Fruit fly (Drosophila melanogaster): Measurements from ENCODE around the gene mus304.
A peak's percentile ranks its signal among the peaks of the same experiment; 100 is the strongest.

The mus304 gene

dm6 chr3L:18081957-18082356, 27.7 kb upstream of the mus304 start:
- TF ChIP-seq CG6276 (GFP tag; optimal IDR thresholded peaks at IDR 0.05) (no peak), Eip78C (GFP tag) (no peak), Eip75B (GFP tag; optimal IDR thresholded peaks at IDR 0.05) (peak; percentile 19), CG31627 (GFP tag; optimal IDR thresholded peaks at IDR 0.05) (no peak), ss (GFP tag; optimal IDR thresholded peaks at IDR 0.05) (peak in 1 of 2 experiments; percentile 40), CG10669 (GFP tag; optimal IDR thresholded peaks at IDR 0.05) (no peak), CG4318 (GFP tag; optimal IDR thresholded peaks at IDR 0.05) (no peak), CG6808 (GFP tag; optimal IDR thresholded peaks at IDR 0.05) (no peak), CG8119 (GFP tag; IDR thresholded peaks at IDR 0.05) (0 out of 3 replicates have a peak, but pooled peaks have one; percentile 15), dsx (GFP tag; optimal IDR thresholded peaks at IDR 0.05; ENCODE audit: poor library complexity, severe bottlenecking) (no peak), pdm3 (GFP tag; optimal IDR thresholded peaks at IDR 0.05) (no peak), Lpt (GFP tag; optimal IDR thresholded peaks at IDR 0.05) (peak; percentile 63), CG6163 (GFP tag; IDR thresholded peaks at IDR 0.05) (peak; percentile 44; the same call in 1 of the 3 replicates), CG1621 (tag; optimal IDR thresholded peaks at IDR 0.05) (no peak)

DNA sequence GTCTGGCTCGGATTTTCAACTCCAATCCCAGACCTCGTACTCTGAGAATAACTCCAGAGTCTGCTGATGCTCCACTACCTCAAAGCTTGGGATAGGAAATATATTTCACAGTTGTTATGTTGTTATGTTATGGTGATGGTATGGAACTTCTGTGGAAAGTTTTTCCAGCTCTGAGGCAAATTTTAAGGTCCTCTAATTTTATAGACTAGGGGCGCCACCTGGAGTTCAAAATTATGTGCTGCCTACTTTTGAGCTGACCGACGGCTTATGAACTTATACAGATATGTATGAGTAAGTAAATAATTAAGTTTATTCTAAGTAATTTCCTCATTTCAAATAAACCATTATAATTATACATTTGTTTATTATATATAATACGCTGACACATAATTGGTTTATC, 26.2 kb upstream of the mus304 start:
- TF ChIP-seq Eip78C (GFP tag) (peak; percentile 57), Ets21C (GFP tag; optimal IDR thresholded peaks at IDR 0.05) (no peak), Eip75B (GFP tag; optimal IDR thresholded peaks at IDR 0.05) (no peak), CG6276 (GFP tag; optimal IDR thresholded peaks at IDR 0.05) (no peak), CG10669 (GFP tag; optimal IDR thresholded peaks at IDR 0.05) (no peak), svp (GFP tag) (peak; percentile 73), CG9139 (GFP tag; optimal IDR thresholded peaks at IDR 0.05) (no peak), CG7368 (GFP tag; optimal IDR thresholded peaks at IDR 0.05) (no peak), esn (GFP tag; optimal IDR thresholded peaks at IDR 0.05) (no peak)

dm6 chr3L:18083994-18084393, 25.6 kb upstream of the mus304 start:
- peak; percentile 3 to 18 for TF ChIP-seq ss (GFP tag; optimal IDR thresholded peaks at IDR 0.05)
- no peak for TF ChIP-seq CG6792 (GFP tag; optimal IDR thresholded peaks at IDR 0.05)
- no peak for TF ChIP-seq CG1621 (tag; optimal IDR thresholded peaks at IDR 0.05)
- no peak for TF ChIP-seq CG15336 (GFP tag; IDR thresholded peaks at IDR 0.05)

dm6 chr3L:18086754-18087685, 22.6 kb upstream of the mus304 start, which contains the start of gene CG34253:
TSS of gene CG34253 (minus strand) at chr3L:18087320.
- TF ChIP-seq Eip78C (GFP tag) (peak; percentile 48), fd59A (GFP tag; optimal IDR thresholded peaks at IDR 0.05) (no peak), CG1621 (tag; optimal IDR thresholded peaks at IDR 0.05) (no peak), vri (GFP tag; optimal IDR thresholded peaks at IDR 0.05) (peak; percentile 40), Sox14 (GFP tag; optimal IDR thresholded peaks at IDR 0.05) (peak; percentile 7), CG6276 (GFP tag; optimal IDR thresholded peaks at IDR 0.05) (peak; percentile 24), CG6808 (GFP tag; optimal IDR thresholded peaks at IDR 0.05) (peak; percentile 15), CG8632 (GFP tag; optimal IDR thresholded peaks at IDR 0.05) (no peak), pdm3 (GFP tag; optimal IDR thresholded peaks at IDR 0.05) (peak; percentile 13), ss (GFP tag; optimal IDR thresholded peaks at IDR 0.05) (peak; percentile 8 to 25), Met (GFP tag; optimal IDR thresholded peaks at IDR 0.05) (peak; percentile 2), svp (GFP tag) (peak; percentile 76)

dm6 chr3L:18088027-18088426, 21.6 kb upstream of the mus304 start:
- TF ChIP-seq ss (GFP tag; optimal IDR thresholded peaks at IDR 0.05) (no peak), Eip78C (GFP tag) (peak; percentile 39), Sox14 (GFP tag; optimal IDR thresholded peaks at IDR 0.05) (peak; percentile 51), fkh (GFP tag; optimal IDR thresholded peaks at IDR 0.05) (peak; percentile 67)

dm6 chr3L:18093875-18094274, 15.7 kb upstream of the mus304 start:
- TF ChIP-seq Sox14 (GFP tag; optimal IDR thresholded peaks at IDR 0.05) (no peak), CG32006 (GFP tag; optimal IDR thresholded peaks at IDR 0.05) (peak; percentile 67), OdsH (GFP tag; optimal IDR thresholded peaks at IDR 0.05) (no peak), Sox15 (GFP tag; optimal IDR thresholded peaks at IDR 0.05) (no peak), CG10631 (GFP tag; optimal IDR thresholded peaks at IDR 0.05) (no peak), salr (GFP tag; optimal IDR thresholded peaks at IDR 0.05) (no peak), net (GFP tag; optimal IDR thresholded peaks at IDR 0.05) (no peak), Hr4 (GFP tag; optimal IDR thresholded peaks at IDR 0.05) (peak; percentile 38), CG6854 (GFP tag; optimal IDR thresholded peaks at IDR 0.05) (no peak), CG15336 (GFP tag; IDR thresholded peaks at IDR 0.05) (peak; percentile 33; the same call in 1 of the 2 replicates), vri (GFP tag; optimal IDR thresholded peaks at IDR 0.05) (no peak), lz (GFP tag; optimal IDR thresholded peaks at IDR 0.05) (no peak), fd59A (GFP tag; optimal IDR thresholded peaks at IDR 0.05) (no peak), Gug (GFP tag; IDR thresholded peaks at IDR 0.05) (no peak), CG7368 (GFP tag; optimal IDR thresholded peaks at IDR 0.05) (no peak), CG1621 (tag; optimal IDR thresholded peaks at IDR 0.05) (no peak), Lpt (GFP tag; optimal IDR thresholded peaks at IDR 0.05) (no peak), Ets96B (tag; optimal IDR thresholded peaks at IDR 0.05) (no peak)
